Worm (Caenorhabditis elegans) whole organism, midembryonic: ENCODE data around the gene srw-26.

Source experiments
- cog-1 ChIP-seq: sonication (generic microtip); optimal IDR thresholded peaks from 2 replicates; lab custom pipeline; 2016; ENCODE audit warnings: missing genetic modification characterization, missing compliant biosample characterization
- flt-1 ChIP-seq: fragments of 200-800 bp; sonication (Bioruptor generic); IDR thresholded peaks from 2 replicates; pipeline ENCODE4 v1.3.6; 2022; ENCODE audit warnings: missing genetic modification characterization, missing compliant biosample characterization
- med-1 ChIP-seq: sonication (generic microtip); optimal IDR thresholded peaks from 2 replicates; lab custom pipeline; 2017; ENCODE audit warnings: missing genetic modification characterization, mild to moderate bottlenecking, missing compliant biosample characterization, antibody characterized with exemption, missing genetic modification reagents; ENCODE audit not compliant: insufficient read depth
- tab-1 ChIP-seq: fragments of 200-800 bp; sonication (Bioruptor generic); IDR thresholded peaks from 2 replicates; pipeline ENCODE4 v1.3.6; 2022; ENCODE audit warnings: missing genetic modification characterization, missing compliant biosample characterization
- ztf-29 ChIP-seq: fragments of 200-800 bp; sonication (Bioruptor generic); IDR thresholded peaks from 2 replicates; pipeline ENCODE4 v1.3.6; 2022; ENCODE audit warnings: missing genetic modification reagents, missing genetic modification characterization, missing compliant biosample characterization

ce11 chrV:15899696-15900095 lies 32.6 kb downstream of the srw-26 start, which contains the start of gene T06C12.14:
- TF ChIP-seq cog-1 (no peak), tab-1 (GFP tag; lab: Robert Waterston, UW) (no peak), flt-1 (GFP tag; lab: Robert Waterston, UW) (no peak), ztf-29 (GFP tag; lab: Robert Waterston, UW) (no peak), med-1 (no peak)
